Worm (Caenorhabditis elegans) whole organism, early embryonic: ENCODE data around the gene srh-308.

ENCODE experiments used
- F13C5.2 ChIP-seq: sonication (generic microtip); optimal IDR thresholded peaks from 2 replicates; lab custom pipeline; 2017; ENCODE audit warnings: mild to moderate bottlenecking, missing genetic modification characterization, inconsistent platforms, missing compliant biosample characterization
- aly-1 ChIP-seq: sonication (generic microtip); optimal IDR thresholded peaks from 2 replicates; lab custom pipeline; 2016; ENCODE audit warnings: missing genetic modification characterization, missing compliant biosample characterization
- ama-1 ChIP-seq: fragments of 150-350 bp; optimal IDR thresholded peaks from 2 replicates; lab custom pipeline; 2014
- ceh-36 ChIP-seq: sonication (generic microtip); optimal IDR thresholded peaks from 2 replicates; lab custom pipeline; 2016; ENCODE audit warnings: missing genetic modification characterization, inconsistent platforms, missing compliant biosample characterization
- ets-7 ChIP-seq: sonication (generic microtip); optimal IDR thresholded peaks from 2 replicates; lab custom pipeline; 2016; ENCODE audit warnings: missing genotype, missing genetic modification characterization, missing compliant biosample characterization
- flt-1 ChIP-seq: fragments of 200-800 bp; sonication (Bioruptor generic); IDR thresholded peaks from 2 replicates; pipeline ENCODE4 v1.3.6; 2022; ENCODE audit warnings: missing genetic modification characterization, missing compliant biosample characterization
- hmg-4 ChIP-seq: fragments of 200-800 bp; sonication (Bioruptor generic); optimal IDR thresholded peaks from 2 replicates; lab custom pipeline; 2018; ENCODE audit warnings: mild to moderate bottlenecking, missing genetic modification characterization, missing compliant biosample characterization
- scrt-1 ChIP-seq: fragments of 200-800 bp; sonication (Bioruptor generic); IDR thresholded peaks from 2 replicates; pipeline ENCODE4 v1.3.6; 2022; ENCODE audit warnings: missing genetic modification characterization, missing compliant biosample characterization
- sea-1 ChIP-seq: fragments of 200-800 bp; sonication (Bioruptor generic); conservative IDR thresholded peaks from 2 replicates; pipeline ENCODE4 v1.3.6; 2022; ENCODE audit warnings: missing genetic modification characterization, missing compliant biosample characterization
- tbx-11 ChIP-seq: fragments of 200-800 bp; sonication (Bioruptor generic); IDR thresholded peaks from 2 replicates; pipeline ENCODE4 v1.3.6; 2022; ENCODE audit warnings: missing genetic modification characterization, missing compliant biosample characterization
- tra-4 ChIP-seq: sonication (generic microtip); optimal IDR thresholded peaks from 2 replicates; lab custom pipeline; 2017; ENCODE audit warnings: missing genetic modification characterization, missing compliant biosample characterization

DNA sequence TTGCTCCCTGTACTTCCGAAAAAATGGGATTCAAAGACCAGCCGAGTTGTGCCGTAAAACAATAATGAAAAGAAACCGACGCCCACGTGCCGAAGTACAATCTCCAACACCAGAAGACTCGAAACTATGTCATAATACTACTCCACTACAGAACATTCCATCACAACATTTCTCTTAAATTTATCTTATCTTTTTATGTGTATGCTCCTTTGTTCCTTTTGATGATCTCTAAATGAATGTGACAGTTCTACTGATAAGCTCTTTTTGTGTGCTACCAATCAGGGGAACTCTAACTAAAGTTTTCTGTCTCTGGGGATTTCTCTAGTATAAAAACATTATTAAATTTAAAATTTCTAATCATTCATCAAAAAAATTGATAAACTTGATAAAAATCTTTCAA is 30.6 kb downstream of the srh-308 start:
- TF ChIP-seq sea-1 (GFP tag; lab: Robert Waterston, UW) (no peak), ama-1 (no peak), scrt-1 (no peak), flt-1 (GFP tag; lab: Robert Waterston, UW) (no peak), ceh-36 (tag; lab: Kevin White, UChicago) (no peak), hmg-4 (GFP tag; lab: Kevin White, UChicago) (no peak), ets-7 (tag; lab: Kevin White, UChicago) (no peak), tra-4 (no peak), F13C5.2 (no peak), tbx-11 (no peak), aly-1 (tag; lab: Kevin White, UChicago) (no peak)
